Fruit fly (Drosophila melanogaster) whole organism, embryonic: ENCODE results near the gene sit.

Source experiments
- B-H2 ChIP-seq: fragments of 200-800 bp; sonication (Bioruptor generic); optimal IDR thresholded peaks from 2 replicates; lab custom pipeline; 2018; ENCODE audit warnings: missing biosample characterization, mild to moderate bottlenecking, missing genetic modification characterization
- CG1024 ChIP-seq: fragments of 200-800 bp; sonication (Bioruptor generic); IDR thresholded peaks from 2 replicates; pipeline ENCODE4 v1.3.6; 2022; ENCODE audit warnings: missing biosample characterization, missing genetic modification characterization
- CG10366 ChIP-seq: fragments of 200-800 bp; sonication (Bioruptor generic); IDR thresholded peaks from 2 replicates; pipeline ENCODE4 v1.3.6; 2022; ENCODE audit warnings: missing biosample characterization, missing genetic modification characterization
- CG10431 ChIP-seq: fragments of 200-800 bp; sonication (Bioruptor generic); optimal IDR thresholded peaks from 3 replicates; lab custom pipeline; 2018; ENCODE audit warnings: missing biosample characterization, mild to moderate bottlenecking, missing genetic modification characterization
- CG11093 ChIP-seq: fragments of 200-800 bp; sonication (Bioruptor generic); IDR thresholded peaks from 3 replicates; pipeline ENCODE4 v1.3.6; 2022; ENCODE audit warnings: missing biosample characterization, missing genetic modification characterization
- CG1233 ChIP-seq: fragments of 200-800 bp; sonication (Bioruptor generic); optimal IDR thresholded peaks from 4 replicates; lab custom pipeline; 2018; ENCODE audit warnings: missing biosample characterization, mild to moderate bottlenecking, missing genetic modification characterization
- CG13894 ChIP-seq: fragments of 200-800 bp; sonication (Bioruptor generic); optimal IDR thresholded peaks from 3 replicates; lab custom pipeline; 2018; ENCODE audit warnings: missing biosample characterization, mild to moderate bottlenecking, missing genetic modification characterization, moderate library complexity
- CG14965 ChIP-seq: fragments of 200-800 bp; sonication (Bioruptor generic); optimal IDR thresholded peaks from 2 replicates; lab custom pipeline; 2016; ENCODE audit warnings: missing biosample characterization, missing genetic modification characterization, borderline replicate concordance
- CG15514 ChIP-seq: fragments of 200-800 bp; sonication (Bioruptor generic); optimal IDR thresholded peaks from 3 replicates; lab custom pipeline; 2017; ENCODE audit warnings: missing biosample characterization, missing genetic modification characterization, mild to moderate bottlenecking, moderate library complexity, missing genetic modification reagents
- CG16815 ChIP-seq: fragments of 200-800 bp; sonication (Bioruptor generic); optimal IDR thresholded peaks from 3 replicates; lab custom pipeline; 2017; ENCODE audit warnings: missing biosample characterization, mild to moderate bottlenecking, missing genetic modification characterization
- CG17612 ChIP-seq: fragments of 200-800 bp; sonication (Bioruptor generic); IDR thresholded peaks from 2 replicates; pipeline ENCODE4 v1.3.6; 2022; ENCODE audit warnings: missing biosample characterization, missing genetic modification characterization
- CG32772 ChIP-seq: fragments of 200-800 bp; sonication (Bioruptor generic); IDR thresholded peaks from 2 replicates; pipeline ENCODE4 v1.3.6; 2022; ENCODE audit warnings: missing biosample characterization, missing genetic modification characterization
- CG3407 ChIP-seq: fragments of 200-800 bp; sonication (Bioruptor generic); optimal IDR thresholded peaks from 2 replicates; lab custom pipeline; 2018; ENCODE audit warnings: missing biosample characterization, mild to moderate bottlenecking, missing genetic modification characterization
- CG34422 ChIP-seq: fragments of 200-800 bp; sonication (Bioruptor generic); IDR thresholded peaks from 3 replicates; pipeline ENCODE4 v1.3.6; 2022; ENCODE audit warnings: missing biosample characterization, missing genetic modification characterization
- CG6175 ChIP-seq: fragments of 200-800 bp; sonication (Bioruptor generic); IDR thresholded peaks from 3 replicates; pipeline ENCODE4 v1.3.6; 2022; ENCODE audit warnings: missing biosample characterization, missing genetic modification characterization
- CG6683 ChIP-seq: fragments of 200-800 bp; sonication (Bioruptor generic); optimal IDR thresholded peaks from 2 replicates; lab custom pipeline; 2017; ENCODE audit warnings: missing biosample characterization, mild to moderate bottlenecking, missing genetic modification characterization, missing genetic modification reagents
- CG6791 ChIP-seq: fragments of 200-800 bp; sonication (Bioruptor generic); IDR thresholded peaks from 3 replicates; pipeline ENCODE4 v1.3.6; 2022; ENCODE audit warnings: missing biosample characterization, missing genetic modification characterization; ENCODE audit not compliant: partially characterized antibody
- CG8359 ChIP-seq: fragments of 200-800 bp; sonication (Bioruptor generic); optimal IDR thresholded peaks from 2 replicates; lab custom pipeline; 2017; ENCODE audit warnings: missing biosample characterization, mild to moderate bottlenecking, missing genetic modification characterization, borderline replicate concordance
- CG9437 ChIP-seq: fragments of 200-800 bp; sonication (Bioruptor generic); optimal IDR thresholded peaks from 2 replicates; lab custom pipeline; 2018; ENCODE audit warnings: missing biosample characterization, mild to moderate bottlenecking, missing genetic modification characterization
- CG9609 ChIP-seq: fragments of 200-800 bp; sonication (Bioruptor generic); optimal IDR thresholded peaks from 3 replicates; lab custom pipeline; 2016; ENCODE audit warnings: missing biosample characterization, missing genetic modification characterization
- CG9797 ChIP-seq: fragments of 200-800 bp; sonication (Bioruptor generic); optimal IDR thresholded peaks from 3 replicates; lab custom pipeline; 2018; ENCODE audit warnings: missing biosample characterization, mild to moderate bottlenecking, missing genetic modification characterization
- Dip2 ChIP-seq: fragments of 200-800 bp; sonication (Bioruptor generic); IDR thresholded peaks from 2 replicates; pipeline ENCODE4 v1.3.6; 2022; ENCODE audit warnings: missing biosample characterization, missing genetic modification characterization
- Gug ChIP-seq: fragments of 200-800 bp; sonication (Bioruptor generic); IDR thresholded peaks from 4 replicates; pipeline ENCODE4 v1.3.6; 2022; ENCODE audit warnings: missing biosample characterization, missing genetic modification characterization
- Ptx1 ChIP-seq: fragments of 200-800 bp; sonication (Bioruptor generic); IDR thresholded peaks from 2 replicates; pipeline ENCODE4 v1.3.6; 2022; ENCODE audit warnings: missing biosample characterization, missing genetic modification characterization
- Scr ChIP-seq: fragments of 200-800 bp; sonication (Bioruptor generic); IDR thresholded peaks from 2 replicates; pipeline ENCODE4 v1.3.6; 2022; ENCODE audit warnings: missing biosample characterization, missing genetic modification characterization; ENCODE audit not compliant: partially characterized antibody
- Sin3A ChIP-seq: fragments of >200 bp; optimal IDR thresholded peaks from 2 replicates; lab custom pipeline; 2018
- Stat92E ChIP-seq, 3 experiments: fragments of >200 bp in 2 of 3; fragments of 200-800 bp in 1 of 3; sonication (Bioruptor generic) in 1 of 3; optimal IDR thresholded peaks; 2 replicates each; lab custom pipeline; 2017 to 2019; ENCODE audit warnings: missing biosample characterization in 3 of 3, missing genetic modification characterization in 3 of 3, mild to moderate bottlenecking in 1 of 3, moderate library complexity in 1 of 3
- TFAM ChIP-seq: fragments of 200-800 bp; sonication (Bioruptor generic); optimal IDR thresholded peaks from 2 replicates; lab custom pipeline; 2017; ENCODE audit warnings: missing biosample characterization, missing genetic modification characterization, inconsistent platforms
- Trl ChIP-seq, 3 experiments: fragments of >200 bp in 2 of 3; fragments of 200-800 bp in 1 of 3; sonication (Bioruptor generic) in 1 of 3; optimal IDR thresholded peaks; 2 replicates in 1 of 3; 3 replicates in 2 of 3; lab custom pipeline; 2016 to 2017; ENCODE audit warnings: missing biosample characterization in 1 of 3, missing genetic modification characterization in 1 of 3
- ac ChIP-seq: fragments of 200-800 bp; sonication (Bioruptor generic); optimal IDR thresholded peaks from 3 replicates; lab custom pipeline; 2017; ENCODE audit warnings: missing biosample characterization, mild to moderate bottlenecking, missing genetic modification characterization
- aop ChIP-seq: fragments of 200-800 bp; sonication (Bioruptor generic); IDR thresholded peaks from 2 replicates; pipeline ENCODE4 v1.3.6; 2022; ENCODE audit warnings: missing biosample characterization, missing genetic modification characterization
- ash1 ChIP-seq: fragments of 200-800 bp; sonication (Bioruptor generic); optimal IDR thresholded peaks from 2 replicates; lab custom pipeline; 2018; ENCODE audit warnings: missing biosample characterization, mild to moderate bottlenecking, missing genetic modification characterization
- ato ChIP-seq: fragments of 200-800 bp; sonication (Bioruptor generic); IDR thresholded peaks from 2 replicates; pipeline ENCODE4 v1.3.6; 2022; ENCODE audit warnings: missing biosample characterization, missing genetic modification characterization; ENCODE audit not compliant: partially characterized antibody
- chinmo ChIP-seq: fragments of 200-800 bp; sonication (Bioruptor generic); IDR thresholded peaks from 4 replicates; pipeline ENCODE4 v1.3.6; 2022; ENCODE audit warnings: missing biosample characterization, missing genetic modification characterization; ENCODE audit not compliant: partially characterized antibody
- chm ChIP-seq: fragments of 200-800 bp; sonication (Bioruptor generic); IDR thresholded peaks from 2 replicates; pipeline ENCODE4 v1.3.6; 2022; ENCODE audit warnings: missing biosample characterization, missing genetic modification characterization
- crol ChIP-seq: fragments of 200-800 bp; sonication (Bioruptor generic); IDR thresholded peaks from 2 replicates; pipeline ENCODE4 v1.3.6; 2022; ENCODE audit warnings: missing biosample characterization, missing genetic modification characterization
- crp ChIP-seq, 2 experiments: fragments of 200-800 bp; sonication (Bioruptor generic); optimal IDR thresholded peaks; 2 replicates in 1 of 2; 3 replicates in 1 of 2; lab custom pipeline; 2017; ENCODE audit warnings: missing biosample characterization in 2 of 2, missing genetic modification characterization in 2 of 2, mild to moderate bottlenecking in 1 of 2, moderate library complexity in 1 of 2
- eyg ChIP-seq: fragments of 200-800 bp; sonication (Bioruptor generic); optimal IDR thresholded peaks from 3 replicates; lab custom pipeline; 2016; ENCODE audit warnings: missing biosample characterization, missing genetic modification characterization
- gro ChIP-seq: fragments of 200-800 bp; sonication (Bioruptor generic); optimal IDR thresholded peaks from 2 replicates; lab custom pipeline; 2016; ENCODE audit warnings: missing biosample characterization, missing genetic modification characterization
- gsb-n ChIP-seq: fragments of 200-800 bp; sonication (Bioruptor generic); optimal IDR thresholded peaks from 3 replicates; lab custom pipeline; 2018; ENCODE audit warnings: missing biosample characterization, mild to moderate bottlenecking, missing genetic modification characterization
- luna ChIP-seq: fragments of 200-800 bp; sonication (Bioruptor generic); optimal IDR thresholded peaks from 2 replicates; lab custom pipeline; 2016; ENCODE audit warnings: missing biosample characterization, missing genetic modification characterization
- odd ChIP-seq: fragments of 200-800 bp; sonication (Bioruptor generic); optimal IDR thresholded peaks from 2 replicates; lab custom pipeline; 2017; ENCODE audit warnings: missing biosample characterization, mild to moderate bottlenecking, missing genetic modification characterization
- pum ChIP-seq: fragments of 200-800 bp; sonication (Bioruptor generic); optimal IDR thresholded peaks from 2 replicates; lab custom pipeline; 2016; ENCODE audit warnings: missing biosample characterization, missing genetic modification characterization
- repo ChIP-seq: fragments of 200-800 bp; sonication (Bioruptor generic); optimal IDR thresholded peaks from 2 replicates; lab custom pipeline; 2016; ENCODE audit warnings: missing biosample characterization, missing genetic modification characterization
- row ChIP-seq: fragments of 200-800 bp; sonication (Bioruptor generic); IDR thresholded peaks from 3 replicates; pipeline ENCODE4 v1.3.6; 2022; ENCODE audit warnings: missing biosample characterization, missing genetic modification characterization
- schlank ChIP-seq: fragments of 200-800 bp; sonication (Bioruptor generic); optimal IDR thresholded peaks from 2 replicates; lab custom pipeline; 2018; ENCODE audit warnings: missing biosample characterization, mild to moderate bottlenecking, missing genetic modification characterization
- tap ChIP-seq: fragments of 200-800 bp; optimal IDR thresholded peaks from 3 replicates; lab custom pipeline; 2019; ENCODE audit warnings: missing biosample characterization, mild to moderate bottlenecking, missing genetic modification characterization, moderate library complexity
- zen ChIP-seq: fragments of 200-800 bp; sonication (Bioruptor generic); optimal IDR thresholded peaks from 3 replicates; lab custom pipeline; 2018; ENCODE audit warnings: missing biosample characterization, mild to moderate bottlenecking, missing genetic modification characterization, moderate library complexity
- zen2 ChIP-seq: fragments of 200-800 bp; sonication (Bioruptor generic); IDR thresholded peaks from 3 replicates; pipeline ENCODE4 v1.3.6; 2022; ENCODE audit warnings: missing biosample characterization, missing genetic modification characterization; ENCODE audit not compliant: partially characterized antibody

Gene sit

dm6 chr3R:22587419-22587963 lies 25.1 kb upstream of the sit start, which contains the start of gene Efa6 (continued):
- TF ChIP-seq Stat92E (GFP tag; optimal IDR thresholded peaks at IDR 0.05; lab: Kevin White, UChicago) (peak in 1 of 3 experiments; percentile 62), eyg (GFP tag; lab: Kevin White, UChicago) (no peak), CG10366 (GFP tag; lab: Robert Waterston, UW) (no peak), row (peak; percentile 52), ato (peak; percentile 66; the same call in 1 of the 2 replicates), CG10431 (GFP tag; lab: Kevin White, UChicago) (no peak), Gug (no peak), CG8359 (GFP tag; lab: Kevin White, UChicago) (no peak), gsb-n (tag; lab: Kevin White, UChicago) (peak; percentile 51), CG1024 (no peak), odd (no peak), CG1233 (GFP tag; lab: Kevin White, UChicago) (no peak), CG34422 (GFP tag; lab: Robert Waterston, UW) (no peak; the same call in 2 of the 3 replicates), CG6791 (GFP tag; lab: Robert Waterston, UW) (peak; percentile 87), tap (tag; lab: Kevin White, UChicago) (peak; percentile 33), CG6175 (GFP tag; lab: Robert Waterston, UW) (no peak), zen2 (peak; percentile 77; the same call in 1 of the 3 replicates), Sin3A (lab: Kevin White, UChicago) (peak; percentile 46), chinmo (GFP tag; lab: Robert Waterston, UW) (peak; percentile 95), CG11093 (GFP tag; lab: Robert Waterston, UW) (no peak), crp (GFP tag; optimal IDR thresholded peaks at IDR 0.05; lab: Kevin White, UChicago) (no peak), Scr (GFP tag; lab: Robert Waterston, UW) (peak; percentile 97), pum (GFP tag; lab: Kevin White, UChicago) (peak; percentile 60), ac (GFP tag; lab: Kevin White, UChicago) (no peak), CG9609 (GFP tag; lab: Kevin White, UChicago) (peak; percentile 52), CG16815 (GFP tag; lab: Kevin White, UChicago) (no peak), crol (GFP tag; lab: Robert Waterston, UW) (peak; percentile 56), Ptx1 (GFP tag; lab: Robert Waterston, UW) (no peak), B-H2 (peak; percentile 55), CG17612 (GFP tag; lab: Robert Waterston, UW) (no peak), TFAM (GFP tag; lab: Kevin White, UChicago) (no peak), gro (GFP tag; lab: Kevin White, UChicago) (peak; percentile 59), luna (GFP tag; lab: Kevin White, UChicago) (no peak), ash1 (no peak), aop (GFP tag; lab: Robert Waterston, UW) (no peak), Dip2 (GFP tag; lab: Robert Waterston, UW) (no peak), zen (tag; lab: Kevin White, UChicago) (peak; percentile 54), CG6683 (GFP tag; lab: Kevin White, UChicago) (no peak), repo (no peak), CG3407 (GFP tag; lab: Kevin White, UChicago) (no peak), chm (GFP tag; lab: Robert Waterston, UW) (no peak), CG32772 (GFP tag; lab: Robert Waterston, UW) (no peak), Trl (optimal IDR thresholded peaks at IDR 0.05; lab: Kevin White, UChicago) (no peak), Trl (GFP tag; optimal IDR thresholded peaks at IDR 0.05; lab: Kevin White, UChicago) (peak; percentile 59), CG9797 (GFP tag; lab: Kevin White, UChicago) (peak; percentile 45), CG15514 (GFP tag; lab: Kevin White, UChicago) (peak; percentile 94), CG14965 (GFP tag; lab: Kevin White, UChicago) (no peak), schlank (tag; lab: Kevin White, UChicago) (peak; percentile 2), CG13894 (peak; percentile 43), CG9437 (GFP tag; lab: Kevin White, UChicago) (peak; percentile 18)
